Fruit fly (Drosophila melanogaster): ENCODE results near the gene Mur18B.

The Mur18B gene

DNA sequence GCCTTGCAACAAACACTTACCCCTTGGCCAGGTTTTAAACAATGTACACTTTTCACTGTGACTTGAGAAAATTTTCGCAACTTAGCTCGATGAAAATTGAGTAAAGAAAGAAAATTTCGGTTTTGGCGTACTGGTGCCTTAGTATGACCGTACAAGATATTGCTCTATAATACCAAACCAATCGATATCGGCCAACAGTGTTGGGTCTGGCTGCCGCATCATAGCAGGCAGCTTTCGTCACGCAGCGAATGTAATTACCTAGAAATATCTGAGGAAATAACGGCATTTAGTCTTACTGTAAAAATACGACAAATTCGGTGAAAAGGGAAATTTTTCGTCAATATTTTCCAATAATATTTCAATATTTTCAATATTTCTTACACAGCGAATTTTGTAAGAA is 5.0 kb upstream of the Mur18B start, which contains the start of gene Ulp1 (continued):
- TF ChIP-seq bowl (GFP tag; IDR thresholded peaks at IDR 0.05) (no peak), ind (GFP tag; optimal IDR thresholded peaks at IDR 0.05) (peak; percentile 18), CG6654 (GFP tag; optimal IDR thresholded peaks at IDR 0.05) (no peak), CG12104 (GFP tag; optimal IDR thresholded peaks at IDR 0.05) (no peak), Hmr (GFP tag; optimal IDR thresholded peaks at IDR 0.05) (no peak), MESR4 (GFP tag; optimal IDR thresholded peaks at IDR 0.05) (peak; percentile 76), CG10366 (GFP tag; IDR thresholded peaks at IDR 0.05) (no peak), cato (GFP tag; optimal IDR thresholded peaks at IDR 0.05; ENCODE audit: borderline replicate concordance) (no peak), bab2 (GFP tag; optimal IDR thresholded peaks at IDR 0.05) (no peak), sob (GFP tag; IDR thresholded peaks at IDR 0.05) (peak; percentile 42), crc (GFP tag; optimal IDR thresholded peaks at IDR 0.05) (no peak), phol (tag; optimal IDR thresholded peaks at IDR 0.05) (peak; percentile 37), Chrac-16 (GFP tag; optimal IDR thresholded peaks at IDR 0.05) (peak; percentile 8), dm (GFP tag; optimal IDR thresholded peaks at IDR 0.05) (no peak), Ets97D (GFP tag; optimal IDR thresholded peaks at IDR 0.05) (peak; percentile 80), pnt (GFP tag; optimal IDR thresholded peaks at IDR 0.05) (no peak), unpg (GFP tag; optimal IDR thresholded peaks at IDR 0.05) (no peak), kay (GFP tag; optimal IDR thresholded peaks at IDR 0.05) (no peak), dati (GFP tag; IDR thresholded peaks at IDR 0.05) (no peak), HLH54F (GFP tag; optimal IDR thresholded peaks at IDR 0.05) (peak; percentile 27), twi (tag; optimal IDR thresholded peaks at IDR 0.05) (no peak), al (GFP tag; IDR thresholded peaks at IDR 0.05) (no peak), CG7987 (GFP tag; optimal IDR thresholded peaks at IDR 0.05) (peak; percentile 2), Sox102F (GFP tag; optimal IDR thresholded peaks at IDR 0.05) (no peak), gem (tag; optimal IDR thresholded peaks at IDR 0.05) (no peak), lilli (GFP tag; optimal IDR thresholded peaks at IDR 0.05) (no peak), Mrtf (GFP tag; IDR thresholded peaks at IDR 0.05) (no peak), bsh (GFP tag; optimal IDR thresholded peaks at IDR 0.05) (no peak), CG4328 (GFP tag; optimal IDR thresholded peaks at IDR 0.05) (no peak), eyg (GFP tag; optimal IDR thresholded peaks at IDR 0.05) (no peak), CG17328 (GFP tag; IDR thresholded peaks at IDR 0.05) (no peak), BEAF-32 (GFP tag; optimal IDR thresholded peaks at IDR 0.05) (peak; percentile 64), CG12391 (tag; optimal IDR thresholded peaks at IDR 0.05) (peak; percentile 30), sr (GFP tag; IDR thresholded peaks at IDR 0.05) (no peak), caup (GFP tag; optimal IDR thresholded peaks at IDR 0.05; ENCODE audit: severe bottlenecking) (no peak), Ada2b (GFP tag; IDR thresholded peaks at IDR 0.05) (no peak), pb (GFP tag; optimal IDR thresholded peaks at IDR 0.05) (peak; percentile 12), Xbp1 (GFP tag; optimal IDR thresholded peaks at IDR 0.05) (peak; percentile 13), so (GFP tag; IDR thresholded peaks at IDR 0.05) (no peak), ems (GFP tag; optimal IDR thresholded peaks at IDR 0.05) (peak; percentile 3), CG4730 (GFP tag; IDR thresholded peaks at IDR 0.05) (no peak), Blimp-1 (GFP tag; optimal IDR thresholded peaks at IDR 0.05) (no peak), CG7928 (GFP tag; optimal IDR thresholded peaks at IDR 0.05) (no peak), Dip3 (GFP tag; optimal IDR thresholded peaks at IDR 0.05) (no peak), HLH3B (GFP tag; IDR thresholded peaks at IDR 0.05) (no peak), otp (GFP tag; IDR thresholded peaks at IDR 0.05) (no peak), CG14710 (tag; optimal IDR thresholded peaks at IDR 0.05) (peak; percentile 69), CG11696 (GFP tag; IDR thresholded peaks at IDR 0.05) (no peak), CG11723 (GFP tag; optimal IDR thresholded peaks at IDR 0.05) (no peak), CG8944 (GFP tag; optimal IDR thresholded peaks at IDR 0.05) (peak; percentile 28), grn (GFP tag; optimal IDR thresholded peaks at IDR 0.05) (no peak), Hand (GFP tag; optimal IDR thresholded peaks at IDR 0.05) (no peak)
